Worm (Caenorhabditis elegans) whole organism, L4/young adult: ENCODE results near the gene B0416.4.

Experiments
- W03F9.2 ChIP-seq: fragments of 150-350 bp; optimal IDR thresholded peaks from 2 replicates; lab custom pipeline; 2014; ENCODE audit warnings: missing biosample characterization, missing genetic modification characterization
- dao-5 ChIP-seq: sonication (generic microtip); optimal IDR thresholded peaks from 2 replicates; lab custom pipeline; 2016; ENCODE audit warnings: missing genotype, missing genetic modification characterization, moderate library complexity, missing compliant biosample characterization
- him-1 ChIP-seq: sonication (generic microtip); optimal IDR thresholded peaks from 2 replicates; lab custom pipeline; 2016; ENCODE audit warnings: missing genotype, missing genetic modification reagents, missing genetic modification characterization, missing compliant biosample characterization

B0416.4 gene

DNA sequence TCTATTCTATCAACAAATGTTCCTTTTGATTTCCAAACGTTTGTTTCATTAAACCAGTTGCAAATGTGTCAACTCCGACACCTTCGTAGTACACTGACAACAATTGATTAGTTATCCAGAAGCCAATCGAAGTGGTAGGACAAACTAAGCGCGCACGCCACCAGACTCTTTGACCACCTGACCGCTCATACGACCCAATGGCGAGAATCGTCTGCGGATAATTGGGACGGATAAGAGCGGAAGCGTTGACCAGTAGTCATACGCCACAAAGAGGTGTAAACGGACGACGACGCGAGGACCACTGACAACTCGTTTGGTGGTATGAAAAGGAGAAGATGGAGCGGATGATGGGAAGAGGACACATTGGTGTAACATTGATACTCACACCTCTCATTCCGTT lies 21.6 kb downstream of the B0416.4 start:
- TF ChIP-seq him-1 (no peak), W03F9.2 (no peak), dao-5 (tag; lab: Kevin White, UChicago) (no peak)

DNA sequence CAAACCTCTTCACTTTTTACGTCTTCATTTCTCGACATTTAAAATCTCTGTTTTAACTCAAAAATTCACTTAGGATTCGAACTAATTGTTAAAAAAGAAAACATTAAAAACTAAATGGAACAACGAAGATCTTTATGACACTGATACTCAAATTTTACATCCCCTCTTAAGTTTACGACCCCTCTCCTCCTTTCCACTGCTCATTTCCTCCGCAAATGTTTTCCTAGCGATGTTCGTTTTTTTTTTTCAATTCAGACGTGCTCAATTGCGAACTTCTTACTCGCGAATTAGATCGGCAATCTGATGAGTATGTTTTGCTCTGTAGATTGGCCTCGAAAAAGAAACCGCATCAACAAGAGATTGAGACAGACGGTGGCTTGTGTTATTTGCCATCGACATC lies 24.0 kb downstream of the B0416.4 start:
- no peak for TF ChIP-seq dao-5 (tag; lab: Kevin White, UChicago)
- no peak for TF ChIP-seq him-1
- TF ChIP-seq W03F9.2 = no peak

ce11 chrX:9303422-9303821 lies 24.7 kb downstream of the B0416.4 start, which contains the start of gene tmc-2:
tmc-2 (plus strand) TSS chrX:9303722.
- TF ChIP-seq dao-5 (tag; lab: Kevin White, UChicago) (no peak), him-1 (no peak), W03F9.2 (no peak)

DNA sequence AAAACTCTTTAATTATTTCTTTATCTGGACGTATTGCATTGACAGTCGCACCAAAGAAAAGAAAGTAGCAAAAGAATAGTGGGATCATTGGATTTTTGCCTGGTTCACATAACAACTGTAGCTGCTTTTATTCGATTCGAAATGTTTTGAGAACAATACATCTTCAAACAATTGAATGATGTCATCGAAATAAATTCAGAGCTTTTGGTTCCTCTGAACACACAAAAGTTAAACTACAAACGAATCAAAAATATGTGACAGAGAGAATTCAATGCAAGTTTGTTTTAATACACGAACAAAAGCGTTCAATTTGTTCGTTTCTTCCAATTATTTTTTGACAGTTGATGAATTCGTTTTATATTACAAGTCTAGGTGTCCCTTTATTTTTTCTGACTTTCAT lies 32.5 kb downstream of the B0416.4 start, which contains the start of gene H29C22.1:
Gene H29C22.1 (minus strand): TSS at position 101 of the 400 bp plus-strand sequence.
- TF ChIP-seq dao-5 (tag; lab: Kevin White, UChicago) (no peak), W03F9.2 (no peak), him-1 (no peak)

DNA sequence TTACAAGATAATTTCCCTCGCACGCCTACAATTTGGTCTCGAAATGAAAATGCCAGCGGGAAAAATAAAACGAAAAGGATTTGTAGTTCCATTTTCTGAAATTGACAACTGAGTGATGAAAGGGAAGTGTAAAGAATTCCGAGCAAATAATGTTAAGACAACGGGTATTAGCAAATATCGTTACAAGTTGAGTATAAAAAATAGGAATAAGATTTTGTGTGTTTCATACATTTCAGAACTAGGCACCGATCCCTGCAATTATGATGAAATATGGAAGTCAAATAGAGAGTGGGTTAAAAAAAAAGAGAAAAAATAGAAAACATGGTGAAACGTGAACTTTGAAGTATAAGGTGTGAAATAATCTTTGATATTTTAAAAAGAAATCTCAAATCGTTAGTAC lies 35.6 kb downstream of the B0416.4 start, which contains the start of gene ttr-38:
Gene ttr-38 (minus strand): TSS at position 101 of the 400 bp plus-strand sequence.
- TF ChIP-seq dao-5 (tag; lab: Kevin White, UChicago) (no peak), him-1 (no peak), W03F9.2 (no peak)

ce11 chrX:9319080-9319479 lies 40.3 kb downstream of the B0416.4 start, which contains the start of gene npr-7:
npr-7 (minus strand) TSS chrX:9319180.
- no peak for TF ChIP-seq dao-5 (tag; lab: Kevin White, UChicago)
- no peak for TF ChIP-seq him-1
- TF ChIP-seq W03F9.2 = no peak

DNA sequence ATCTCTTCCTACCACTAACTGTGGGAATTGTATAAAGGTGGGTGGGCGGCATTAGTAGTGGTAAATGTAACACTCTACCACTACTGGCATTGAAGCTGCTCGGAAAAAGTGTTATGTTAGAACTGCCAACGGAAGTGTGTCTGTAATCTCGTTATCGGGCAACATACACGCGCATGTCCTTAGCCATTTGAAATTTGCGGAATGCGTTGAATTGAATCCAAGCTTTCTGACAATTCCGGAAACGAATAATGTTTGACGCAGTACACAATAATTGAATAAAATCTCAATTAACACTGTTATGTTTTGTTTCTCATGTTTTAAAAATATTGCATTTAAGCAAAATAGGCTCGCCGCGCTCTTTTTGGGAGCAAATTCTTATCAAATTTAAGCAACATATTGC lies 46.2 kb downstream of the B0416.4 start:
- TF ChIP-seq him-1 = no peak
- TF ChIP-seq dao-5 (tag; lab: Kevin White, UChicago) = no peak
- no peak for TF ChIP-seq W03F9.2
